Worm (Caenorhabditis elegans): Measurements from ENCODE around the gene Y38F2AR.10.

- TF ChIP-seq fos-1 (tag; optimal IDR thresholded peaks at IDR 0.05) (no peak), nhr-237 (tag; optimal IDR thresholded peaks at IDR 0.05) (no peak)
Observed at ce11 chrIV:2395997-2396396, 3.3 kb downstream of the Y38F2AR.10 start.

Data from whole organism, L2 larva.